Worm (Caenorhabditis elegans) whole organism, young adult: ENCODE results near the gene T24A6.1.
A peak's percentile ranks its signal among the peaks of the same experiment; 100 is the strongest.

Source experiments
- B0035.1 ChIP-seq: sonication (generic microtip); optimal IDR thresholded peaks from 2 replicates; lab custom pipeline; 2016; ENCODE audit warnings: missing genetic modification characterization, mild to moderate bottlenecking, missing compliant biosample characterization, missing genotype, missing genetic modification reagents
- B0336.3 ChIP-seq: fragments of 200-800 bp; sonication (Bioruptor generic); IDR thresholded peaks from 2 replicates; pipeline ENCODE4 v1.3.6; 2022; ENCODE audit warnings: missing genetic modification characterization, missing compliant biosample characterization
- C06A6.2 ChIP-seq: fragments of 200-800 bp; sonication (Bioruptor generic); conservative IDR thresholded peaks from 2 replicates; pipeline ENCODE4 v1.3.6; 2022; ENCODE audit warnings: missing genetic modification characterization, missing compliant biosample characterization
- C17E4.6 ChIP-seq: fragments of 200-800 bp; sonication (Bioruptor generic); IDR thresholded peaks from 2 replicates; pipeline ENCODE4 v1.3.6; 2022; ENCODE audit warnings: missing genetic modification reagents, missing genetic modification characterization, missing compliant biosample characterization
- F52B5.7 ChIP-seq: sonication (generic microtip); optimal IDR thresholded peaks from 2 replicates; lab custom pipeline; 2016; ENCODE audit warnings: mild to moderate bottlenecking, missing genetic modification characterization, missing compliant biosample characterization
- F57A8.1 ChIP-seq: fragments of 200-800 bp; sonication (Bioruptor generic); optimal IDR thresholded peaks from 2 replicates; lab custom pipeline; 2018; ENCODE audit warnings: mild to moderate bottlenecking, missing genetic modification characterization, moderate library complexity, missing compliant biosample characterization
- K11D2.4 ChIP-seq: fragments of 200-800 bp; sonication (Bioruptor generic); IDR thresholded peaks from 2 replicates; pipeline ENCODE4 v1.3.6; 2022; ENCODE audit warnings: missing genetic modification reagents, missing genetic modification characterization, missing compliant biosample characterization
- T26A5.8 ChIP-seq: sonication (generic microtip); optimal IDR thresholded peaks from 2 replicates; lab custom pipeline; 2016; ENCODE audit warnings: missing genetic modification characterization, missing compliant biosample characterization
- Y56A3A.18 ChIP-seq: fragments of 200-800 bp; sonication (Bioruptor generic); IDR thresholded peaks from 2 replicates; pipeline ENCODE4 v1.3.6; 2022; ENCODE audit warnings: missing genetic modification reagents, missing genetic modification characterization, missing compliant biosample characterization
- Y79H2A.3 ChIP-seq: fragments of 200-800 bp; sonication (Bioruptor generic); conservative IDR thresholded peaks from 2 replicates; pipeline ENCODE4 v1.3.6; 2022; ENCODE audit warnings: missing genetic modification reagents, missing genetic modification characterization, missing compliant biosample characterization
- Y95B8A.8 ChIP-seq: fragments of 200-800 bp; sonication (Bioruptor generic); IDR thresholded peaks from 2 replicates; pipeline ENCODE4 v1.3.6; 2022; ENCODE audit warnings: missing genetic modification reagents, missing genetic modification characterization, missing compliant biosample characterization
- aptf-3 ChIP-seq: fragments of 200-800 bp; sonication (Bioruptor generic); IDR thresholded peaks from 2 replicates; pipeline ENCODE4 v1.3.6; 2022; ENCODE audit warnings: missing genetic modification characterization, missing compliant biosample characterization
- atf-7 ChIP-seq: sonication (generic microtip); optimal IDR thresholded peaks from 2 replicates; lab custom pipeline; 2017; ENCODE audit warnings: mild to moderate bottlenecking, missing genetic modification characterization, missing compliant biosample characterization
- attf-3 ChIP-seq: fragments of 200-800 bp; sonication (Bioruptor generic); conservative IDR thresholded peaks from 2 replicates; pipeline ENCODE4 v1.3.6; 2022; ENCODE audit warnings: missing genetic modification reagents, missing genetic modification characterization, missing compliant biosample characterization
- attf-5 ChIP-seq: fragments of 200-800 bp; sonication (Bioruptor generic); optimal IDR thresholded peaks from 2 replicates; lab custom pipeline; 2018; ENCODE audit warnings: mild to moderate bottlenecking, missing genetic modification characterization, missing compliant biosample characterization
- attf-6 ChIP-seq: fragments of 200-800 bp; sonication (Bioruptor generic); IDR thresholded peaks from 2 replicates; pipeline ENCODE4 v1.3.6; 2022; ENCODE audit warnings: missing genetic modification reagents, missing genetic modification characterization, missing compliant biosample characterization
- bed-1 ChIP-seq: fragments of 200-800 bp; sonication (Bioruptor generic); IDR thresholded peaks from 2 replicates; pipeline ENCODE4 v1.3.6; 2022; ENCODE audit warnings: missing genetic modification reagents, missing genetic modification characterization, missing compliant biosample characterization
- bed-2 ChIP-seq: fragments of 200-800 bp; sonication (Bioruptor generic); IDR thresholded peaks from 2 replicates; pipeline ENCODE4 v1.3.6; 2022; ENCODE audit warnings: missing genetic modification reagents, missing genetic modification characterization, missing compliant biosample characterization
- ccch-3 ChIP-seq: fragments of 200-800 bp; sonication (Bioruptor generic); optimal IDR thresholded peaks from 2 replicates; lab custom pipeline; 2018; ENCODE audit warnings: mild to moderate bottlenecking, missing genetic modification characterization, missing compliant biosample characterization
- ceh-100 ChIP-seq: fragments of 200-800 bp; sonication (Bioruptor generic); IDR thresholded peaks from 2 replicates; pipeline ENCODE4 v1.3.6; 2022; ENCODE audit warnings: missing genetic modification reagents, missing genetic modification characterization, missing compliant biosample characterization
- ceh-27 ChIP-seq: fragments of 200-800 bp; sonication (Bioruptor generic); optimal IDR thresholded peaks from 2 replicates; lab custom pipeline; 2018; ENCODE audit warnings: mild to moderate bottlenecking, missing genetic modification characterization, moderate library complexity, missing compliant biosample characterization
- chd-7 ChIP-seq: sonication (generic microtip); optimal IDR thresholded peaks from 2 replicates; lab custom pipeline; 2016; ENCODE audit warnings: mild to moderate bottlenecking, missing genetic modification characterization, moderate library complexity, missing compliant biosample characterization
- die-1 ChIP-seq: sonication (generic microtip); optimal IDR thresholded peaks from 2 replicates; lab custom pipeline; 2016; ENCODE audit warnings: missing genotype, mild to moderate bottlenecking, missing genetic modification characterization, missing compliant biosample characterization
- egl-44 ChIP-seq: fragments of 200-800 bp; sonication (Bioruptor generic); IDR thresholded peaks from 2 replicates; pipeline ENCODE4 v1.3.6; 2022; ENCODE audit warnings: missing genetic modification reagents, missing genetic modification characterization, missing compliant biosample characterization
- egrh-3 ChIP-seq: fragments of 200-800 bp; sonication (Bioruptor generic); IDR thresholded peaks from 2 replicates; pipeline ENCODE4 v1.3.6; 2022; ENCODE audit warnings: missing genetic modification reagents, missing genetic modification characterization, missing compliant biosample characterization
- ets-4 ChIP-seq: fragments of 200-800 bp; sonication (Bioruptor generic); optimal IDR thresholded peaks from 2 replicates; lab custom pipeline; 2018; ENCODE audit warnings: mild to moderate bottlenecking, missing genetic modification characterization, missing compliant biosample characterization
- gei-17 ChIP-seq: fragments of 200-800 bp; sonication (Bioruptor generic); optimal IDR thresholded peaks from 2 replicates; lab custom pipeline; 2018; ENCODE audit warnings: mild to moderate bottlenecking, missing genetic modification characterization, missing compliant biosample characterization
- him-1 ChIP-seq: sonication (generic microtip); optimal IDR thresholded peaks from 2 replicates; lab custom pipeline; 2016; ENCODE audit warnings: missing genotype, missing genetic modification reagents, missing genetic modification characterization, missing compliant biosample characterization
- hlh-26 ChIP-seq: fragments of 200-800 bp; sonication (Bioruptor generic); conservative IDR thresholded peaks from 2 replicates; pipeline ENCODE4 v1.3.6; 2022; ENCODE audit warnings: missing genetic modification reagents, missing genetic modification characterization, missing compliant biosample characterization
- hmg-20 ChIP-seq: fragments of 200-800 bp; sonication (Bioruptor generic); IDR thresholded peaks from 2 replicates; pipeline ENCODE4 v1.3.6; 2022; ENCODE audit warnings: missing genetic modification reagents, missing genetic modification characterization, missing compliant biosample characterization
- lin-26 ChIP-seq: fragments of 200-800 bp; sonication (Bioruptor generic); IDR thresholded peaks from 2 replicates; pipeline ENCODE4 v1.3.6; 2022; ENCODE audit warnings: missing genetic modification reagents, missing genetic modification characterization, missing compliant biosample characterization
- lin-35 ChIP-seq, 3 experiments: fragments of 150-350 bp in 2 of 3; sonication (generic microtip) in 1 of 3; optimal IDR thresholded peaks; 2 replicates each; lab custom pipeline; 2014 to 2018; ENCODE audit warnings: missing biosample characterization in 3 of 3, missing genetic modification characterization in 3 of 3, missing genetic modification reagents in 3 of 3
- lin-40 ChIP-seq: sonication (generic microtip); optimal IDR thresholded peaks from 2 replicates; lab custom pipeline; 2016; ENCODE audit warnings: missing genetic modification characterization, mild to moderate bottlenecking, missing compliant biosample characterization, missing genotype, missing genetic modification reagents
- lir-1 ChIP-seq: fragments of 200-800 bp; sonication (Bioruptor generic); conservative IDR thresholded peaks from 2 replicates; pipeline ENCODE4 v1.3.6; 2022; ENCODE audit warnings: missing genetic modification reagents, missing genetic modification characterization, missing compliant biosample characterization
- madf-10 ChIP-seq: sonication (generic microtip); optimal IDR thresholded peaks from 2 replicates; lab custom pipeline; 2016; ENCODE audit warnings: mild to moderate bottlenecking, missing genetic modification characterization, missing compliant biosample characterization
- madf-8 ChIP-seq: fragments of 200-800 bp; sonication (Bioruptor generic); conservative IDR thresholded peaks from 2 replicates; pipeline ENCODE4 v1.3.6; 2022; ENCODE audit warnings: missing genetic modification reagents, missing genetic modification characterization, missing compliant biosample characterization
- mxl-1 ChIP-seq: sonication (generic microtip); optimal IDR thresholded peaks from 2 replicates; lab custom pipeline; 2016; ENCODE audit warnings: missing genetic modification characterization, missing compliant biosample characterization
- nfya-1 ChIP-seq: sonication (generic microtip); optimal IDR thresholded peaks from 2 replicates; lab custom pipeline; 2017; ENCODE audit warnings: antibody characterized with exemption, missing compliant biosample characterization, missing genetic modification characterization, borderline replicate concordance; ENCODE audit not compliant: insufficient read depth
- nhr-179 ChIP-seq: sonication (generic microtip); optimal IDR thresholded peaks from 2 replicates; lab custom pipeline; 2016; ENCODE audit warnings: mild to moderate bottlenecking, missing genetic modification characterization, missing compliant biosample characterization
- rpc-1 ChIP-seq, 2 experiments: fragments of 150-350 bp in 1 of 2; sonication (generic microtip) in 1 of 2; optimal IDR thresholded peaks; 2 replicates each; lab custom pipeline; 2014 to 2018; ENCODE audit warnings: missing biosample characterization in 1 of 2, missing genetic modification characterization in 1 of 2, missing genetic modification reagents in 1 of 2, missing genotype in 1 of 2
- sea-2 ChIP-seq: fragments of 200-800 bp; sonication (Bioruptor generic); IDR thresholded peaks from 2 replicates; pipeline ENCODE4 v1.3.6; 2022; ENCODE audit warnings: missing genetic modification characterization, missing compliant biosample characterization
- snpc-1.1 ChIP-seq: sonication (generic microtip); optimal IDR thresholded peaks from 2 replicates; lab custom pipeline; 2017; ENCODE audit warnings: missing genetic modification characterization, mild to moderate bottlenecking, missing compliant biosample characterization, antibody characterized with exemption, moderate library complexity, missing genotype, missing genetic modification reagents; ENCODE audit not compliant: insufficient read depth
- snpc-1.3 ChIP-seq: sonication (generic microtip); optimal IDR thresholded peaks from 2 replicates; lab custom pipeline; 2017; ENCODE audit warnings: missing genetic modification characterization, mild to moderate bottlenecking, missing compliant biosample characterization, antibody characterized with exemption, moderate library complexity, missing genotype, missing genetic modification reagents; ENCODE audit not compliant: insufficient read depth
- somi-1 ChIP-seq: fragments of 200-800 bp; sonication (Bioruptor generic); optimal IDR thresholded peaks from 2 replicates; lab custom pipeline; 2018; ENCODE audit warnings: mild to moderate bottlenecking, missing genetic modification characterization, missing compliant biosample characterization
- sptf-2 ChIP-seq: fragments of 200-800 bp; sonication (Bioruptor generic); optimal IDR thresholded peaks from 2 replicates; lab custom pipeline; 2018; ENCODE audit warnings: mild to moderate bottlenecking, missing genetic modification characterization, missing compliant biosample characterization
- tbp1 ChIP-seq: fragments of 200-800 bp; sonication (Bioruptor generic); optimal IDR thresholded peaks from 2 replicates; lab custom pipeline; 2018; ENCODE audit warnings: mild to moderate bottlenecking, missing genetic modification characterization, missing compliant biosample characterization
- tbx-9 ChIP-seq: sonication (generic microtip); optimal IDR thresholded peaks from 2 replicates; lab custom pipeline; 2016; ENCODE audit warnings: borderline replicate concordance, missing genetic modification characterization, inconsistent platforms, missing compliant biosample characterization
- unc-130 ChIP-seq: sonication (generic microtip); optimal IDR thresholded peaks from 2 replicates; lab custom pipeline; 2016; ENCODE audit warnings: missing genetic modification reagents, missing genetic modification characterization, missing compliant biosample characterization
- ztf-22 ChIP-seq: fragments of 200-800 bp; sonication (Bioruptor generic); optimal IDR thresholded peaks from 2 replicates; lab custom pipeline; 2018; ENCODE audit warnings: mild to moderate bottlenecking, missing genetic modification characterization, moderate library complexity, missing compliant biosample characterization

The T24A6.1 gene

ce11 chrV:3582086-3582485 lies 23.2 kb downstream of the T24A6.1 start (continued):
- TF ChIP-seq aptf-3 (0 out of 2 replicates have a peak, but pooled peaks have one; percentile 21), madf-10 (no peak), attf-6 (0 out of 2 replicates have a peak, but pooled peaks have one; percentile 13), him-1 (no peak), hlh-26 (no peak), F52B5.7 (tag; lab: Kevin White, UChicago) (no peak), rpc-1 (optimal IDR thresholded peaks at IDR 0.05; lab: Kevin White, UChicago) (peak; percentile 58), rpc-1 (tag; optimal IDR thresholded peaks at IDR 0.05; lab: Kevin White, UChicago) (peak; percentile 76), lin-26 (GFP tag; lab: Robert Waterston, UW) (peak; percentile 79), egl-44 (GFP tag; lab: Robert Waterston, UW) (no peak), egrh-3 (GFP tag; lab: Robert Waterston, UW) (no peak), atf-7 (no peak), bed-2 (GFP tag; lab: Robert Waterston, UW) (no peak), tbp1 (GFP tag; lab: Kevin White, UChicago) (peak; percentile 87), tbx-9 (no peak), bed-1 (GFP tag; lab: Robert Waterston, UW) (no peak), madf-8 (GFP tag; lab: Robert Waterston, UW) (no peak), nfya-1 (no peak), snpc-1.3 (peak; percentile 31), mxl-1 (tag; lab: Kevin White, UChicago) (no peak), F57A8.1 (GFP tag; lab: Kevin White, UChicago) (no peak), B0336.3 (no peak), ets-4 (GFP tag; lab: Kevin White, UChicago) (no peak), B0035.1 (no peak), ztf-22 (no peak), ceh-27 (GFP tag; lab: Kevin White, UChicago) (no peak), lir-1 (GFP tag; lab: Robert Waterston, UW) (no peak), sptf-2 (no peak), lin-35 (GFP tag; optimal IDR thresholded peaks at IDR 0.05; lab: Kevin White, UChicago) (no peak), gei-17 (no peak), T26A5.8 (no peak), Y79H2A.3 (GFP tag; lab: Robert Waterston, UW) (no peak), C17E4.6 (no peak), unc-130 (GFP tag; lab: Kevin White, UChicago) (no peak), K11D2.4 (GFP tag; lab: Robert Waterston, UW) (no peak), attf-5 (GFP tag; lab: Kevin White, UChicago) (no peak), die-1 (tag; lab: Kevin White, UChicago) (peak; percentile 54), somi-1 (GFP tag; lab: Kevin White, UChicago) (no peak), Y95B8A.8 (GFP tag; lab: Robert Waterston, UW) (no peak), ceh-100 (no peak), hmg-20 (no peak), chd-7 (tag; lab: Kevin White, UChicago) (no peak), ccch-3 (GFP tag; lab: Kevin White, UChicago) (no peak), nhr-179 (tag; lab: Kevin White, UChicago) (no peak), snpc-1.1 (tag; lab: Kevin White, UChicago) (peak; percentile 18), attf-3 (GFP tag; lab: Robert Waterston, UW) (0 out of 2 replicates have a peak, but pooled peaks have one; percentile 13), sea-2 (no peak), Y56A3A.18 (no peak), lin-40 (tag; lab: Kevin White, UChicago) (no peak), C06A6.2 (GFP tag; lab: Robert Waterston, UW) (no peak)
